Worm (Caenorhabditis elegans): ENCODE measurements around the gene clec-174.

DNA sequence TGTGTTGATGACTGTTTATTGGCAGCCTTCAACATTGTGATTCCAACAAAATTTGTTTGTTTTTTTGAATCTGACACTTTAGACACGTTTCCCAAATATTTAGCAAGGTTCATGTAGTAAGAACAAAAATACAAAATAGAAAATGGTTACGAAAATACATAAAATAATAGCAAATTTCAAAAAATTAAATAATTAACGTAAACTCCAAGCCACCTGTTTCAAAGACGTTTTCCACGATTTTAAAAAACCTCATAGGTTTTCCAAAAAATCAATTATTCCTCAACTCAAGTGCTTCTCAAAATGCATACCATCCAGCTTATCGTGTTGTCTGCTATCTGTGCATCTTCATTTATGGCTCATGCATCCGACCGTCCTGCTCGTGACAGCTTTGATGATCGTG is 24.1 kb downstream of the clec-174 start, which contains the start of gene F56D6.14:
- TF ChIP-seq dpl-1 (GFP tag; optimal IDR thresholded peaks at IDR 0.05) (no peak), ces-1 (GFP tag; optimal IDR thresholded peaks at IDR 0.05) (no peak), fkh-4 (tag; optimal IDR thresholded peaks at IDR 0.05; ENCODE audit: borderline replicate concordance) (no peak), tlp-1 (tag; optimal IDR thresholded peaks at IDR 0.05) (no peak), lsy-2 (tag; optimal IDR thresholded peaks at IDR 0.05) (no peak), nhr-85 (tag) (no peak), unc-130 (tag; optimal IDR thresholded peaks at IDR 0.05) (no peak), pax-3 (tag; optimal IDR thresholded peaks at IDR 0.05) (no peak)

All from whole organism, L1 larva.